Worm (Caenorhabditis elegans) whole organism, L4 larva: ENCODE data around the gene smex-1.
A peak's percentile ranks its signal among the peaks of the same experiment; 100 is the strongest.

Source experiments
- Y105C5A.15 ChIP-seq: fragments of 200-800 bp; sonication (Bioruptor generic); IDR thresholded peaks from 2 replicates; pipeline ENCODE4 v1.3.6; 2022; ENCODE audit warnings: missing genetic modification characterization, missing compliant biosample characterization
- attf-4 ChIP-seq: sonication (generic microtip); optimal IDR thresholded peaks from 3 replicates; lab custom pipeline; 2017; ENCODE audit warnings: missing biosample characterization, missing genetic modification characterization
- ceh-62 ChIP-seq: sonication (generic microtip); optimal IDR thresholded peaks from 2 replicates; lab custom pipeline; 2017; ENCODE audit warnings: missing biosample characterization, missing genetic modification characterization
- daf-12 ChIP-seq: fragments of 150-350 bp; optimal IDR thresholded peaks from 2 replicates; lab custom pipeline; 2014; ENCODE audit warnings: missing biosample characterization, missing genetic modification reagents, missing genetic modification characterization
- fkh-10 ChIP-seq: fragments of 150-350 bp; optimal IDR thresholded peaks from 2 replicates; lab custom pipeline; 2014; ENCODE audit warnings: missing biosample characterization, missing genetic modification reagents, missing genetic modification characterization
- lin-13 ChIP-seq: fragments of 150-350 bp; optimal IDR thresholded peaks from 2 replicates; lab custom pipeline; 2014; ENCODE audit warnings: missing biosample characterization, missing genetic modification reagents, missing genetic modification characterization
- mep-1 ChIP-seq: fragments of 150-350 bp; sonication (generic microtip); optimal IDR thresholded peaks from 3 replicates; lab custom pipeline; 2014; ENCODE audit warnings: missing biosample characterization, missing genetic modification characterization
- rbr-2 ChIP-seq: sonication (generic microtip); optimal IDR thresholded peaks from 2 replicates; lab custom pipeline; 2016; ENCODE audit warnings: missing genotype, missing genetic modification characterization, missing compliant biosample characterization
- set-16 ChIP-seq: fragments of 200-800 bp; sonication (Bioruptor generic); IDR thresholded peaks from 2 replicates; pipeline ENCODE4 v1.3.6; 2022; ENCODE audit warnings: missing genetic modification reagents, missing genetic modification characterization, missing compliant biosample characterization
- unc-130 ChIP-seq: sonication (generic microtip); optimal IDR thresholded peaks from 2 replicates; lab custom pipeline; 2016; ENCODE audit warnings: missing genetic modification reagents, missing genetic modification characterization, missing compliant biosample characterization
- vab-7 ChIP-seq: fragments of 200-800 bp; sonication (Bioruptor generic); IDR thresholded peaks from 2 replicates; pipeline ENCODE4 v1.3.6; 2022; ENCODE audit warnings: missing genetic modification reagents, missing genetic modification characterization, missing compliant biosample characterization
- zip-2 ChIP-seq: fragments of 150-350 bp; optimal IDR thresholded peaks from 2 replicates; lab custom pipeline; 2014; ENCODE audit warnings: missing biosample characterization, missing genetic modification characterization

- no peak for TF ChIP-seq lin-13
- no peak for TF ChIP-seq daf-12
- TF ChIP-seq zip-2 = no peak
- TF ChIP-seq ceh-62 (tag; lab: Kevin White, UChicago) = no peak
- no peak for TF ChIP-seq rbr-2
- no peak for TF ChIP-seq unc-130 (GFP tag; lab: Kevin White, UChicago)
- TF ChIP-seq set-16 (GFP tag; lab: Robert Waterston, UW) = peak; percentile 74
- TF ChIP-seq vab-7 (GFP tag; lab: Robert Waterston, UW) = no peak
- TF ChIP-seq attf-4 (tag; lab: Kevin White, UChicago) = no peak
- TF ChIP-seq mep-1 = no peak
- no peak for TF ChIP-seq fkh-10 (GFP tag; lab: Kevin White, UChicago)
- no peak for TF ChIP-seq Y105C5A.15 (GFP tag; lab: Robert Waterston, UW)
Observed at ce11 chrV:8325906-8326305, 30.1 kb upstream of the smex-1 start.
